Fruit fly (Drosophila melanogaster): ENCODE results near the gene ZC3H3.

- TF ChIP-seq CG8478 (optimal IDR thresholded peaks at IDR 0.05) (no peak), CTCF (optimal IDR thresholded peaks at IDR 0.05) (no peak)
These were observed 3.7 kb upstream of the ZC3H3 start for dm6 chr3L:8513258-8513657.

All from S2 (cell line).